Worm (Caenorhabditis elegans) whole organism, L1 larva: ENCODE data around the gene srd-2.

Experiments
- ceh-82 ChIP-seq, 3 experiments: fragments of 150-350 bp in 1 of 3; sonication (generic microtip) in 2 of 3; optimal IDR thresholded peaks; 2 replicates each; lab custom pipeline; 2014 to 2017; ENCODE audit warnings: missing biosample characterization in 3 of 3, missing genetic modification characterization in 3 of 3
- isw-1 ChIP-seq: fragments of 200-800 bp; sonication (Bioruptor generic); IDR thresholded peaks from 2 replicates; pipeline ENCODE4 v1.3.6; 2022; ENCODE audit warnings: missing genetic modification characterization, missing compliant biosample characterization
- nhr-12 ChIP-seq: sonication (generic microtip); optimal IDR thresholded peaks from 2 replicates; lab custom pipeline; 2017; ENCODE audit warnings: missing biosample characterization, missing genetic modification characterization
- nhr-47 ChIP-seq: sonication (generic microtip); optimal IDR thresholded peaks from 2 replicates; lab custom pipeline; 2016; ENCODE audit warnings: mild to moderate bottlenecking, missing genetic modification characterization, moderate library complexity, missing compliant biosample characterization
- nhr-84 ChIP-seq: sonication (generic microtip); optimal IDR thresholded peaks from 2 replicates; lab custom pipeline; 2017; ENCODE audit warnings: missing biosample characterization, missing genetic modification characterization
- ztf-11 ChIP-seq, 2 experiments: sonication (generic microtip); optimal IDR thresholded peaks; 2 replicates each; lab custom pipeline; 2016 to 2017; ENCODE audit warnings: missing genetic modification characterization in 2 of 2, missing biosample characterization in 1 of 2, missing compliant biosample characterization in 1 of 2

DNA sequence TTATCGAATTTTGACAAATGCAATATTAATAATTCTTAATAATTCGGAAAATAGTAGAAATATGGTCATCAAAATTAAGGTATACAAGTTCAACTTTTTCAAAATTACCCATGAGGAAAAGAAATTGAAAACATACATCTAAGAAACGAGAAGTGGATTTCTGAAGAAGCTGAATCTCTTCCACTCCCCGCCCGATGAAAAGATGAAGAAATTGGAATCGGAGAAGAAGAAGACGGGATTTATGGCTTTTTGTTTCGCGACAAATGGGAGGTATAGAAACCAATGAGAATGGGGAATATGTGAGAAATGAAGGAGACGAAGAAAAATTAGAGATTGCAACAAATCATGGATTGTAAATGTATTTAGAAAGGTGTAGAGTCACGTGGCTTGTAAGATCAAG, 15.4 kb upstream of the srd-2 start:
- TF ChIP-seq ztf-11 (tag; optimal IDR thresholded peaks at IDR 0.05; lab: Kevin White, UChicago) = no peak
- no peak for TF ChIP-seq nhr-12
- no peak for TF ChIP-seq nhr-47
- TF ChIP-seq isw-1 (GFP tag; lab: Robert Waterston, UW) = no peak
- TF ChIP-seq ceh-82 (tag; optimal IDR thresholded peaks at IDR 0.05; lab: Kevin White, UChicago) = no peak
- no peak for TF ChIP-seq nhr-84 (tag; lab: Kevin White, UChicago)
